Worm (Caenorhabditis elegans) whole organism, late embryonic: Measurements from ENCODE around the gene T21B6.3.

Experiments
- F13H6.1 ChIP-seq: sonication (generic microtip); optimal IDR thresholded peaks from 2 replicates; lab custom pipeline; 2016; ENCODE audit warnings: missing genetic modification characterization, missing compliant biosample characterization
- che-1 ChIP-seq: sonication (generic microtip); optimal IDR thresholded peaks from 2 replicates; lab custom pipeline; 2016; ENCODE audit warnings: mild to moderate bottlenecking, missing genetic modification characterization, missing compliant biosample characterization
- dve-1 ChIP-seq: sonication (generic microtip); optimal IDR thresholded peaks from 2 replicates; lab custom pipeline; 2017; ENCODE audit warnings: antibody characterized with exemption, mild to moderate bottlenecking, missing genetic modification characterization, missing compliant biosample characterization
- elt-4 ChIP-seq: sonication (generic microtip); optimal IDR thresholded peaks from 2 replicates; lab custom pipeline; 2016; ENCODE audit warnings: missing genetic modification characterization, missing compliant biosample characterization
- fkh-10 ChIP-seq: fragments of 150-350 bp; optimal IDR thresholded peaks from 2 replicates; lab custom pipeline; 2014; ENCODE audit warnings: missing biosample characterization, missing genetic modification reagents, missing genetic modification characterization
- nhr-11 ChIP-seq: fragments of 150-350 bp; optimal IDR thresholded peaks from 2 replicates; lab custom pipeline; 2014; ENCODE audit warnings: missing biosample characterization, missing genetic modification characterization
- pag-3 ChIP-seq: sonication (generic microtip); optimal IDR thresholded peaks from 2 replicates; lab custom pipeline; 2016; ENCODE audit warnings: missing compliant biosample characterization, missing genetic modification characterization, borderline replicate concordance
- pqm-1 ChIP-seq: sonication (generic microtip); optimal IDR thresholded peaks from 2 replicates; lab custom pipeline; 2016; ENCODE audit warnings: missing genetic modification characterization, missing compliant biosample characterization
- unc-3 ChIP-seq, 2 experiments: fragments of 200-800 bp in 1 of 2; sonication (Bioruptor generic) in 1 of 2; sonication (generic microtip) in 1 of 2; conservative IDR thresholded peaks in 1 of 2; optimal IDR thresholded peaks in 1 of 2; 2 replicates each; pipeline versions ENCODE4 v1.3.6 to Lab custom; 2016 to 2022; ENCODE audit warnings: missing compliant biosample characterization in 2 of 2, missing genetic modification characterization in 2 of 2, missing genetic modification reagents in 1 of 2

DNA sequence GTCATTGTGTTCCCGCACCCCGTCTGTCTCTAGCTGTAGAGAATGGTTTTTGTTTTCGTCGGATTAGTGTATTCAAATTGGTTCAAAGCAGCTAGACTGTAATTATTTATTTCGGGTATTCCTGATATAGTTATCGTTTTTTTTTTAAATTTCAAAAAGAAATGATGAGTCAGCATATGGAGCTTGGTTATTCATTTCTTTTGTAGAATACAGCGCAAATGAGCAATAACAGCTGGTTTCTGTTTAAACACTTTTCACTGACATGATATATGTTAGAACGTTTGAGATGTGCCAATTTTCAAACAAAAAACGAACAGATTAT is 42.1 kb upstream of the T21B6.3 start:
- TF ChIP-seq pag-3 (tag; lab: Kevin White, UChicago) (no peak), nhr-11 (tag; lab: Kevin White, UChicago) (no peak), che-1 (tag; lab: Kevin White, UChicago) (no peak), F13H6.1 (tag; lab: Kevin White, UChicago) (no peak), pqm-1 (tag; lab: Kevin White, UChicago) (no peak), fkh-10 (GFP tag; lab: Kevin White, UChicago) (no peak), dve-1 (tag; lab: Kevin White, UChicago) (no peak), unc-3 (GFP tag; conservative IDR thresholded peaks at IDR 0.05; lab: Robert Waterston, UW) (no peak), unc-3 (tag; optimal IDR thresholded peaks at IDR 0.05; lab: Kevin White, UChicago) (no peak), elt-4 (tag; lab: Kevin White, UChicago) (no peak)
